Worm (Caenorhabditis elegans) whole organism, L3 larva: ENCODE measurements around the gene W03B1.3.

Experiments used
- R02D3.7 ChIP-seq: fragments of 150-350 bp; optimal IDR thresholded peaks from 2 replicates; lab custom pipeline; 2014; ENCODE audit warnings: missing biosample characterization, missing genetic modification characterization
- ceh-16 ChIP-seq: sonication (generic microtip); optimal IDR thresholded peaks from 2 replicates; lab custom pipeline; 2017; ENCODE audit warnings: missing biosample characterization, missing genetic modification characterization
- ceh-28 ChIP-seq: fragments of 150-350 bp; optimal IDR thresholded peaks from 2 replicates; lab custom pipeline; 2014; ENCODE audit warnings: missing biosample characterization, missing genetic modification reagents, missing genetic modification characterization

- TF ChIP-seq ceh-16 (tag; lab: Kevin White, UChicago) (no peak), ceh-28 (tag; lab: Kevin White, UChicago) (no peak), R02D3.7 (tag; lab: Kevin White, UChicago) (no peak)
Measured at ce11 chrIV:4284989-4285388, 51.0 kb downstream of the W03B1.3 start.
